Fruit fly (Drosophila melanogaster) whole organism, embryonic: ENCODE measurements around the gene CG43998.

Source experiments
- B-H1 ChIP-seq: fragments of 200-800 bp; sonication (Bioruptor generic); IDR thresholded peaks from 3 replicates; pipeline ENCODE4 v1.3.6; 2022; ENCODE audit warnings: missing biosample characterization, missing genetic modification characterization
- Blimp-1 ChIP-seq: fragments of 200-800 bp; sonication (Bioruptor generic); optimal IDR thresholded peaks from 3 replicates; lab custom pipeline; 2018; ENCODE audit warnings: missing biosample characterization, missing genetic modification characterization, mild to moderate bottlenecking, moderate library complexity, missing genetic modification reagents
- CG10979 ChIP-seq: fragments of 200-800 bp; sonication (Bioruptor generic); optimal IDR thresholded peaks from 2 replicates; lab custom pipeline; 2018; ENCODE audit warnings: missing biosample characterization, mild to moderate bottlenecking, missing genetic modification characterization, moderate library complexity
- CG11093 ChIP-seq: fragments of 200-800 bp; sonication (Bioruptor generic); IDR thresholded peaks from 3 replicates; pipeline ENCODE4 v1.3.6; 2022; ENCODE audit warnings: missing biosample characterization, missing genetic modification characterization
- CG11504 ChIP-seq: fragments of 200-800 bp; sonication (Bioruptor generic); optimal IDR thresholded peaks from 3 replicates; lab custom pipeline; 2019; ENCODE audit warnings: missing biosample characterization, mild to moderate bottlenecking, missing genetic modification characterization, moderate library complexity
- CG11695 ChIP-seq: fragments of 200-800 bp; sonication (Bioruptor generic); IDR thresholded peaks from 3 replicates; pipeline ENCODE4 v1.3.6; 2022; ENCODE audit warnings: missing biosample characterization, missing genetic modification characterization
- CG12299 ChIP-seq: fragments of 200-800 bp; sonication (Bioruptor generic); optimal IDR thresholded peaks from 2 replicates; lab custom pipeline; 2018; ENCODE audit warnings: missing biosample characterization, mild to moderate bottlenecking, missing genetic modification characterization
- CG13287 ChIP-seq: fragments of 200-800 bp; sonication (Bioruptor generic); IDR thresholded peaks from 2 replicates; pipeline ENCODE4 v1.3.6; 2022; ENCODE audit warnings: missing biosample characterization, missing genetic modification characterization; ENCODE audit not compliant: partially characterized antibody
- CG13624 ChIP-seq: fragments of 200-800 bp; sonication (Bioruptor generic); optimal IDR thresholded peaks from 2 replicates; lab custom pipeline; 2016; ENCODE audit warnings: missing biosample characterization, missing genetic modification characterization
- CG13894 ChIP-seq: fragments of 200-800 bp; sonication (Bioruptor generic); optimal IDR thresholded peaks from 3 replicates; lab custom pipeline; 2018; ENCODE audit warnings: missing biosample characterization, mild to moderate bottlenecking, missing genetic modification characterization, moderate library complexity
- CG15269 ChIP-seq: fragments of 200-800 bp; sonication (Bioruptor generic); optimal IDR thresholded peaks from 2 replicates; lab custom pipeline; 2018; ENCODE audit warnings: missing biosample characterization, mild to moderate bottlenecking, missing genetic modification characterization, moderate library complexity
- CG17361 ChIP-seq: fragments of 200-800 bp; sonication (Bioruptor generic); IDR thresholded peaks from 3 replicates; pipeline ENCODE4 v1.3.6; 2022; ENCODE audit warnings: missing biosample characterization, missing genetic modification characterization
- CG1792 ChIP-seq: fragments of 200-800 bp; sonication (Bioruptor generic); optimal IDR thresholded peaks from 2 replicates; lab custom pipeline; 2016; ENCODE audit warnings: missing biosample characterization, missing genetic modification characterization
- CG1832 ChIP-seq: fragments of 200-800 bp; sonication (Bioruptor generic); optimal IDR thresholded peaks from 2 replicates; lab custom pipeline; 2017; ENCODE audit warnings: missing biosample characterization, mild to moderate bottlenecking, missing genetic modification characterization, inconsistent platforms
- CG3065 ChIP-seq: fragments of 200-800 bp; sonication (Bioruptor generic); optimal IDR thresholded peaks from 2 replicates; lab custom pipeline; 2016; ENCODE audit warnings: missing biosample characterization, missing genetic modification characterization
- CG31388 ChIP-seq: fragments of 200-800 bp; sonication (Bioruptor generic); optimal IDR thresholded peaks from 2 replicates; lab custom pipeline; 2016; ENCODE audit warnings: missing biosample characterization, missing genetic modification characterization
- CG3163 ChIP-seq: fragments of 200-800 bp; sonication (Bioruptor generic); optimal IDR thresholded peaks from 3 replicates; lab custom pipeline; 2016; ENCODE audit warnings: missing biosample characterization, missing genetic modification characterization
- CG32532 ChIP-seq: fragments of 200-800 bp; sonication (Bioruptor generic); IDR thresholded peaks from 2 replicates; pipeline ENCODE4 v1.3.6; 2022; ENCODE audit warnings: missing biosample characterization, missing genetic modification characterization
- CG6813 ChIP-seq: fragments of 200-800 bp; sonication (Bioruptor generic); optimal IDR thresholded peaks from 2 replicates; lab custom pipeline; 2017; ENCODE audit warnings: missing biosample characterization, missing genetic modification characterization, mild to moderate bottlenecking, moderate library complexity, missing genetic modification reagents
- CG8359 ChIP-seq: fragments of 200-800 bp; sonication (Bioruptor generic); optimal IDR thresholded peaks from 2 replicates; lab custom pipeline; 2017; ENCODE audit warnings: missing biosample characterization, mild to moderate bottlenecking, missing genetic modification characterization, borderline replicate concordance
- CG9797 ChIP-seq: fragments of 200-800 bp; sonication (Bioruptor generic); optimal IDR thresholded peaks from 3 replicates; lab custom pipeline; 2018; ENCODE audit warnings: missing biosample characterization, mild to moderate bottlenecking, missing genetic modification characterization
- Eip74EF ChIP-seq, 2 experiments: fragments of 200-800 bp in 1 of 2; fragments of >200 bp in 1 of 2; sonication (Bioruptor generic) in 1 of 2; optimal IDR thresholded peaks; 2 replicates each; lab custom pipeline; 2017 to 2019; ENCODE audit warnings: missing biosample characterization in 2 of 2, missing genetic modification characterization in 2 of 2, mild to moderate bottlenecking in 1 of 2, moderate library complexity in 1 of 2
- Ets65A ChIP-seq: fragments of 200-800 bp; sonication (Bioruptor generic); peaks from one replicate; lab custom pipeline; 2016; ENCODE audit warnings: missing biosample characterization, missing genetic modification characterization
- Fer2 ChIP-seq: fragments of 200-800 bp; sonication (Bioruptor generic); optimal IDR thresholded peaks from 2 replicates; lab custom pipeline; 2018; ENCODE audit warnings: missing biosample characterization, mild to moderate bottlenecking, missing genetic modification characterization, moderate library complexity
- Fer3 ChIP-seq: fragments of 200-800 bp; sonication (Bioruptor generic); optimal IDR thresholded peaks from 2 replicates; lab custom pipeline; 2018; ENCODE audit warnings: missing biosample characterization, mild to moderate bottlenecking, missing genetic modification characterization, moderate library complexity
- Med ChIP-seq: fragments of 200-800 bp; sonication (Bioruptor generic); peaks from one replicate; lab custom pipeline; 2016; ENCODE audit warnings: missing biosample characterization, missing genetic modification characterization, mild to moderate bottlenecking, inconsistent platforms, moderate library complexity
- NFAT ChIP-seq: fragments of 200-800 bp; sonication (Bioruptor generic); IDR thresholded peaks from 2 replicates; pipeline ENCODE4 v1.3.6; 2022; ENCODE audit warnings: missing biosample characterization, missing genetic modification characterization
- Nf-YB ChIP-seq: fragments of 200-800 bp; sonication (Bioruptor generic); optimal IDR thresholded peaks from 3 replicates; lab custom pipeline; 2019; ENCODE audit warnings: missing biosample characterization, mild to moderate bottlenecking, missing genetic modification characterization, moderate library complexity
- Oaz ChIP-seq: fragments of 200-800 bp; sonication (Bioruptor generic); IDR thresholded peaks from 2 replicates; pipeline ENCODE4 v1.3.6; 2022; ENCODE audit warnings: missing biosample characterization, missing genetic modification characterization
- Tbp ChIP-seq: fragments of >200 bp; optimal IDR thresholded peaks from 2 replicates; lab custom pipeline; 2018; ENCODE audit warnings: missing biosample characterization, missing genetic modification characterization
- abd-A ChIP-seq: fragments of 200-800 bp; sonication (Bioruptor generic); optimal IDR thresholded peaks from 3 replicates; lab custom pipeline; 2019; ENCODE audit warnings: missing biosample characterization, mild to moderate bottlenecking, missing genetic modification characterization, moderate library complexity
- ap ChIP-seq: fragments of 200-800 bp; sonication (Bioruptor generic); IDR thresholded peaks from 2 replicates; pipeline ENCODE4 v1.3.6; 2022; ENCODE audit warnings: missing biosample characterization, missing genetic modification characterization
- bsh ChIP-seq, 2 experiments: fragments of 200-800 bp; sonication (Bioruptor generic); optimal IDR thresholded peaks; 2 replicates each; lab custom pipeline; 2017 to 2018; ENCODE audit warnings: mild to moderate bottlenecking in 2 of 2, missing biosample characterization in 2 of 2, missing genetic modification characterization in 2 of 2, moderate library complexity in 1 of 2
- chinmo ChIP-seq: fragments of 200-800 bp; sonication (Bioruptor generic); IDR thresholded peaks from 4 replicates; pipeline ENCODE4 v1.3.6; 2022; ENCODE audit warnings: missing biosample characterization, missing genetic modification characterization; ENCODE audit not compliant: partially characterized antibody
- cwo ChIP-seq: fragments of 200-800 bp; sonication (Bioruptor generic); optimal IDR thresholded peaks from 3 replicates; lab custom pipeline; 2017; ENCODE audit warnings: missing biosample characterization, missing genetic modification characterization, mild to moderate bottlenecking, moderate library complexity, missing genetic modification reagents
- gcm ChIP-seq: fragments of 200-800 bp; sonication (Bioruptor generic); optimal IDR thresholded peaks from 2 replicates; lab custom pipeline; 2019; ENCODE audit warnings: missing biosample characterization, mild to moderate bottlenecking, missing genetic modification characterization, moderate library complexity
- jing ChIP-seq: fragments of 200-800 bp; sonication (Bioruptor generic); optimal IDR thresholded peaks from 2 replicates; lab custom pipeline; 2018; ENCODE audit warnings: missing biosample characterization, mild to moderate bottlenecking, missing genetic modification characterization
- lbe ChIP-seq: fragments of 200-800 bp; sonication (Bioruptor generic); optimal IDR thresholded peaks from 2 replicates; lab custom pipeline; 2016; ENCODE audit warnings: missing biosample characterization, mild to moderate bottlenecking, missing genetic modification characterization
- lola ChIP-seq, 3 experiments: fragments of >200 bp in 2 of 3; fragments of 200-800 bp in 1 of 3; sonication (Bioruptor generic) in 1 of 3; optimal IDR thresholded peaks; 2 replicates each; lab custom pipeline; 2017 to 2019; ENCODE audit warnings: missing biosample characterization in 3 of 3, missing genetic modification characterization in 3 of 3, mild to moderate bottlenecking in 1 of 3, moderate library complexity in 1 of 3
- nom ChIP-seq: fragments of 200-800 bp; sonication (Bioruptor generic); optimal IDR thresholded peaks from 2 replicates; lab custom pipeline; 2017; ENCODE audit warnings: missing biosample characterization, missing genetic modification characterization, mild to moderate bottlenecking, moderate library complexity, missing genetic modification reagents
- pho ChIP-seq: fragments of 200-800 bp; sonication (Bioruptor generic); optimal IDR thresholded peaks from 2 replicates; lab custom pipeline; 2016; ENCODE audit warnings: missing biosample characterization, missing genetic modification characterization
- pros ChIP-seq: fragments of 200-800 bp; sonication (Bioruptor generic); optimal IDR thresholded peaks from 3 replicates; lab custom pipeline; 2019; ENCODE audit warnings: missing biosample characterization, mild to moderate bottlenecking, missing genetic modification characterization, moderate library complexity
- scrt ChIP-seq: fragments of 200-800 bp; sonication (Bioruptor generic); optimal IDR thresholded peaks from 2 replicates; lab custom pipeline; 2018; ENCODE audit warnings: missing biosample characterization, mild to moderate bottlenecking, missing genetic modification characterization, moderate library complexity
- sd ChIP-seq: fragments of 200-800 bp; sonication (Bioruptor generic); optimal IDR thresholded peaks from 3 replicates; lab custom pipeline; 2018; ENCODE audit warnings: missing biosample characterization, mild to moderate bottlenecking, missing genetic modification characterization, moderate library complexity
- sqz ChIP-seq: fragments of 200-800 bp; sonication (Bioruptor generic); optimal IDR thresholded peaks from 3 replicates; lab custom pipeline; 2018; ENCODE audit warnings: missing biosample characterization, mild to moderate bottlenecking, missing genetic modification characterization
- vvl ChIP-seq: fragments of 200-800 bp; sonication (Bioruptor generic); IDR thresholded peaks from 2 replicates; pipeline ENCODE4 v1.3.6; 2022; ENCODE audit warnings: missing biosample characterization, missing genetic modification characterization
- wek ChIP-seq: fragments of 200-800 bp; sonication (Bioruptor generic); optimal IDR thresholded peaks from 3 replicates; lab custom pipeline; 2018; ENCODE audit warnings: missing biosample characterization, mild to moderate bottlenecking, missing genetic modification characterization, moderate library complexity

CG43998 gene

dm6 chr3R:23915042-23915428 is 13.8 kb downstream of the CG43998 start (continued):
- TF ChIP-seq CG8359 (GFP tag; lab: Kevin White, UChicago) (no peak), CG11504 (tag; lab: Kevin White, UChicago) (peak; percentile 54), CG1832 (no peak), CG9797 (GFP tag; lab: Kevin White, UChicago) (no peak), nom (GFP tag; lab: Kevin White, UChicago) (peak; percentile 89), Tbp (GFP tag; lab: Kevin White, UChicago) (no peak), Blimp-1 (peak; percentile 35), pho (no peak), CG10979 (tag; lab: Kevin White, UChicago) (peak; percentile 16)

dm6 chr3R:23914415-23915041 is 14.3 kb downstream of the CG43998 start:
- no peak for TF ChIP-seq jing (GFP tag; lab: Kevin White, UChicago)
- no peak for TF ChIP-seq CG3163
- TF ChIP-seq abd-A (tag; lab: Kevin White, UChicago), result peak; percentile 76
- no peak for TF ChIP-seq CG31388 (GFP tag; lab: Kevin White, UChicago)
- peak; percentile 15 for TF ChIP-seq CG13624
- TF ChIP-seq cwo (GFP tag; lab: Kevin White, UChicago), result peak; percentile 56
- TF ChIP-seq CG13287 (GFP tag; lab: Robert Waterston, UW), result 0 out of 2 replicates have a peak, but pooled peaks have one; percentile 8
- TF ChIP-seq Oaz (GFP tag; lab: Robert Waterston, UW), result no peak
- peak; percentile 65 for TF ChIP-seq sqz
- no peak for TF ChIP-seq CG3065 (GFP tag; lab: Kevin White, UChicago)
- no peak for TF ChIP-seq scrt (GFP tag; lab: Kevin White, UChicago)
- no peak for TF ChIP-seq CG12299
- no peak for TF ChIP-seq Eip74EF (GFP tag; optimal IDR thresholded peaks at IDR 0.05; lab: Kevin White, UChicago)
- TF ChIP-seq CG32532 (GFP tag; lab: Robert Waterston, UW), result no peak
- no peak for TF ChIP-seq Fer3 (tag; lab: Kevin White, UChicago)
- no peak for TF ChIP-seq lbe (GFP tag; lab: Kevin White, UChicago)
- peak; percentile 88; the same call in 2 of the 4 replicates for TF ChIP-seq chinmo (GFP tag; lab: Robert Waterston, UW)
- TF ChIP-seq CG13894, result peak; percentile 25
- peak; percentile 18 for TF ChIP-seq pros (GFP tag; lab: Kevin White, UChicago)
- no peak for TF ChIP-seq ap (GFP tag; lab: Robert Waterston, UW)
- TF ChIP-seq CG11695 (GFP tag; lab: Robert Waterston, UW), result 0 out of 3 replicates have a peak, but pooled peaks have one; percentile 14
- TF ChIP-seq vvl (GFP tag; lab: Robert Waterston, UW), result peak; percentile 67; the same call in 1 of the 2 replicates
- no peak for TF ChIP-seq bsh (GFP tag; optimal IDR thresholded peaks at IDR 0.05; lab: Kevin White, UChicago)
- peak; percentile 44 for TF ChIP-seq Med (GFP tag; lab: Kevin White, UChicago)
- TF ChIP-seq CG6813 (GFP tag; lab: Kevin White, UChicago), result no peak
- peak; percentile 88 for TF ChIP-seq sd (tag; lab: Kevin White, UChicago)
- TF ChIP-seq, all 482 proteins: peak for 12

- TF ChIP-seq Ets65A (peak; percentile 33), abd-A (tag; lab: Kevin White, UChicago) (peak; percentile 12), B-H1 (no peak), gcm (GFP tag; lab: Kevin White, UChicago) (no peak), NFAT (GFP tag; lab: Robert Waterston, UW) (0 out of 2 replicates have a peak, but pooled peaks have one; percentile 37), CG15269 (no peak), Nf-YB (no peak), CG1792 (GFP tag; lab: Kevin White, UChicago) (no peak), wek (GFP tag; lab: Kevin White, UChicago) (no peak), Fer2 (tag; lab: Kevin White, UChicago) (no peak), lola (GFP tag; optimal IDR thresholded peaks at IDR 0.05; lab: Kevin White, UChicago) (no peak), CG17361 (GFP tag; lab: Robert Waterston, UW) (no peak), CG11093 (GFP tag; lab: Robert Waterston, UW) (no peak)
Measured at dm6 chr3R:23912349-23912748, 16.5 kb downstream of the CG43998 start.
